Worm (Caenorhabditis elegans) whole organism, early embryonic: Measurements from ENCODE around the gene B0303.4.
A peak's percentile ranks its signal among the peaks of the same experiment; 100 is the strongest.

Source experiments
- B0310.2 ChIP-seq: sonication (generic microtip); optimal IDR thresholded peaks from 2 replicates; lab custom pipeline; 2016; ENCODE audit warnings: mild to moderate bottlenecking, missing genetic modification characterization, missing compliant biosample characterization
- F13C5.2 ChIP-seq: sonication (generic microtip); optimal IDR thresholded peaks from 2 replicates; lab custom pipeline; 2017; ENCODE audit warnings: mild to moderate bottlenecking, missing genetic modification characterization, inconsistent platforms, missing compliant biosample characterization
- aly-1 ChIP-seq: sonication (generic microtip); optimal IDR thresholded peaks from 2 replicates; lab custom pipeline; 2016; ENCODE audit warnings: missing genetic modification characterization, missing compliant biosample characterization
- ama-1 ChIP-seq: fragments of 150-350 bp; optimal IDR thresholded peaks from 2 replicates; lab custom pipeline; 2014
- ceh-13 ChIP-seq: fragments of 200-800 bp; sonication (Bioruptor generic); optimal IDR thresholded peaks from 2 replicates; lab custom pipeline; 2018; ENCODE audit warnings: mild to moderate bottlenecking, missing genetic modification characterization, missing compliant biosample characterization
- ets-7 ChIP-seq: sonication (generic microtip); optimal IDR thresholded peaks from 2 replicates; lab custom pipeline; 2016; ENCODE audit warnings: missing genotype, missing genetic modification characterization, missing compliant biosample characterization
- flt-1 ChIP-seq: fragments of 200-800 bp; sonication (Bioruptor generic); IDR thresholded peaks from 2 replicates; pipeline ENCODE4 v1.3.6; 2022; ENCODE audit warnings: missing genetic modification characterization, missing compliant biosample characterization
- hmg-4 ChIP-seq: fragments of 200-800 bp; sonication (Bioruptor generic); optimal IDR thresholded peaks from 2 replicates; lab custom pipeline; 2018; ENCODE audit warnings: mild to moderate bottlenecking, missing genetic modification characterization, missing compliant biosample characterization
- hnd-1 ChIP-seq: sonication (generic microtip); optimal IDR thresholded peaks from 2 replicates; lab custom pipeline; 2016; ENCODE audit warnings: missing genetic modification characterization, missing compliant biosample characterization
- pes-1 ChIP-seq: fragments of 200-800 bp; sonication (Bioruptor generic); IDR thresholded peaks from 2 replicates; pipeline ENCODE4 v1.3.6; 2022; ENCODE audit warnings: missing genetic modification reagents, missing genetic modification characterization, missing compliant biosample characterization
- scrt-1 ChIP-seq: fragments of 200-800 bp; sonication (Bioruptor generic); IDR thresholded peaks from 2 replicates; pipeline ENCODE4 v1.3.6; 2022; ENCODE audit warnings: missing genetic modification characterization, missing compliant biosample characterization
- tbx-11 ChIP-seq: fragments of 200-800 bp; sonication (Bioruptor generic); IDR thresholded peaks from 2 replicates; pipeline ENCODE4 v1.3.6; 2022; ENCODE audit warnings: missing genetic modification characterization, missing compliant biosample characterization
- tbx-37 ChIP-seq: fragments of 200-800 bp; sonication (Bioruptor generic); conservative IDR thresholded peaks from 2 replicates; pipeline ENCODE4 v1.3.6; 2022; ENCODE audit warnings: missing genetic modification reagents, missing genetic modification characterization, missing compliant biosample characterization
- tra-4 ChIP-seq: sonication (generic microtip); optimal IDR thresholded peaks from 2 replicates; lab custom pipeline; 2017; ENCODE audit warnings: missing genetic modification characterization, missing compliant biosample characterization

DNA sequence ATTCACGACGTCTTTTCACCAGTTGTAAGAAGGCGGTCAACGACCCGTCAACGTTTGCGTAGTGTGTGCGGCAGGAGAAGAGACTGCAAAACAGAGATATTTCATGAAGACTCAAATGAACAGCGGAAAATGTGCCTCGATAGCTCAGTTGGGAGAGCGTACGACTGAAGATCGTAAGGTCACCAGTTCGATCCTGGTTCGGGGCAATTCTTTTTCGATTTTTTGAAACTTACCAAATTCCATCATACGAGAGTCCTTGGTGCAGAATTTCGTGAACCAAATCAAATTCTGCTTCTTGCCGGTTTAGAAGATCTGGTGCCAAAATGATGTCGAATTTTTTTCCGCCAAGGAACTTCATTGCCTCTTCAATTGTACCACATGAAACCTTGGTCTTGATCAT, 36.7 kb upstream of the B0303.4 start:
- no peak for TF ChIP-seq tbx-37 (GFP tag; lab: Robert Waterston, UW)
- TF ChIP-seq aly-1 (tag; lab: Kevin White, UChicago) = no peak
- TF ChIP-seq flt-1 (GFP tag; lab: Robert Waterston, UW) = peak; percentile 72
- TF ChIP-seq tbx-11 (GFP tag; lab: Robert Waterston, UW) = peak; percentile 70; the same call in 1 of the 2 replicates
- TF ChIP-seq ama-1 (lab: Kevin White, UChicago) = no peak
- peak; percentile 43 for TF ChIP-seq F13C5.2 (tag; lab: Kevin White, UChicago)
- TF ChIP-seq pes-1 (GFP tag; lab: Robert Waterston, UW) = peak; percentile 80
- TF ChIP-seq scrt-1 = peak; percentile 63; the same call in 1 of the 2 replicates
- TF ChIP-seq B0310.2 (tag; lab: Kevin White, UChicago) = peak; percentile 21
- peak; percentile 68 for TF ChIP-seq hmg-4
- TF ChIP-seq tra-4 (tag; lab: Kevin White, UChicago) = no peak
- peak; percentile 47 for TF ChIP-seq ceh-13 (GFP tag; lab: Kevin White, UChicago)
- no peak for TF ChIP-seq ets-7
- peak; percentile 35 for TF ChIP-seq hnd-1
